Worm (Caenorhabditis elegans) whole organism, dauer: ENCODE results near the gene Y61A9LA.10.

Experiments used
- unc-62 ChIP-seq: sonication (generic microtip); optimal IDR thresholded peaks from 2 replicates; lab custom pipeline; 2017; ENCODE audit warnings: missing biosample characterization, missing genetic modification reagents, missing genetic modification characterization

Y61A9LA.10 gene

ce11 chrV:4559701-4560100 lies 55.9 kb downstream of the Y61A9LA.10 start, which contains the start of gene Y61A9LA.7:
TSS of gene Y61A9LA.7 (minus strand) at chrV:4559801.
- TF ChIP-seq unc-62 (GFP tag; lab: Kevin White, UChicago): no peak
